Worm (Caenorhabditis elegans) whole organism, L2 larva: ENCODE data around the gene F55B12.10.

Experiments
- C34F6.9 ChIP-seq: fragments of 150-350 bp; optimal IDR thresholded peaks from 2 replicates; lab custom pipeline; 2014; ENCODE audit warnings: missing biosample characterization, missing genetic modification characterization
- R02D3.7 ChIP-seq: fragments of 150-350 bp; optimal IDR thresholded peaks from 2 replicates; lab custom pipeline; 2014; ENCODE audit warnings: missing biosample characterization, missing genetic modification characterization
- fos-1 ChIP-seq: fragments of 150-350 bp; optimal IDR thresholded peaks from 2 replicates; lab custom pipeline; 2014; ENCODE audit warnings: missing biosample characterization, missing genetic modification characterization
- gmeb-1 ChIP-seq: fragments of 150-350 bp; optimal IDR thresholded peaks from 2 replicates; lab custom pipeline; 2014; ENCODE audit warnings: missing biosample characterization, missing genetic modification characterization
- mab-5 ChIP-seq: fragments of 150-350 bp; optimal IDR thresholded peaks from 2 replicates; lab custom pipeline; 2014; ENCODE audit warnings: missing biosample characterization, missing genetic modification characterization
- mdl-1 ChIP-seq, 2 experiments: fragments of 150-350 bp in 1 of 2; sonication (generic microtip) in 1 of 2; optimal IDR thresholded peaks; 2 replicates each; lab custom pipeline; 2017; ENCODE audit warnings: missing biosample characterization in 2 of 2, missing genetic modification characterization in 2 of 2
- nhr-129 ChIP-seq: fragments of 150-350 bp; optimal IDR thresholded peaks from 2 replicates; lab custom pipeline; 2014; ENCODE audit warnings: missing biosample characterization, missing genetic modification characterization
- sma-3 ChIP-seq: sonication (generic microtip); optimal IDR thresholded peaks from 2 replicates; lab custom pipeline; 2016; ENCODE audit warnings: missing genetic modification reagents, missing genetic modification characterization, missing compliant biosample characterization
- snpc-4 ChIP-seq: fragments of 150-350 bp; optimal IDR thresholded peaks from 2 replicates; lab custom pipeline; 2014; ENCODE audit warnings: missing biosample characterization, missing genetic modification characterization
- unc-62 ChIP-seq: fragments of 150-350 bp; optimal IDR thresholded peaks from 2 replicates; lab custom pipeline; 2014; ENCODE audit warnings: missing biosample characterization, missing genetic modification reagents, missing genetic modification characterization
- ztf-4 ChIP-seq: fragments of 150-350 bp; optimal IDR thresholded peaks from 2 replicates; lab custom pipeline; 2014; ENCODE audit warnings: missing biosample characterization, missing genetic modification characterization

DNA sequence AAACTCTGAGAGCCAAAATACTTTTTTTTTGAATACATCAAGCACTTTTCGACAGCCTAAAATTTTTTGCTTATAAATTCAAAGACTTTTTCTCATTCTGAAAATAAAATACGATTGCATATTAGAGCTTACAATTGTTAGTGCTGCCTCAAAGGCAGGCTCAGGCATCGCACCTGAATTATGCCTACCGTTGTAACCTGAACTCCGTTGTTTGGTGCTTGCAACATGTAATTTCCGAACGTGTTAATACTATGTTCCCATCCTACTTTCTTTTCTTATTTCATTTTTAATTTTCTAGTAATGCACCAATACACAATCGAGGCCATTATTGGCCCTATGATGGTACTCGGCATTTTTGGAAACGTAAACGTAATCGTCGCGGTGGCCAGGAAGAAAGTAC lies 47.8 kb downstream of the F55B12.10 start, which contains the start of gene srsx-19:
- TF ChIP-seq snpc-4 (tag; lab: Kevin White, UChicago) (no peak), nhr-129 (tag; lab: Kevin White, UChicago) (no peak), gmeb-1 (tag; lab: Kevin White, UChicago) (no peak), mdl-1 (tag; optimal IDR thresholded peaks at IDR 0.05; lab: Kevin White, UChicago) (no peak), C34F6.9 (no peak), R02D3.7 (tag; lab: Kevin White, UChicago) (no peak), unc-62 (GFP tag; lab: Kevin White, UChicago) (no peak), ztf-4 (tag; lab: Kevin White, UChicago) (no peak), sma-3 (GFP tag; lab: Kevin White, UChicago) (no peak), mab-5 (tag; lab: Kevin White, UChicago) (no peak), fos-1 (tag; lab: Kevin White, UChicago) (no peak)
